Worm (Caenorhabditis elegans): ENCODE results near the gene str-253.

str-253 gene

ce11 chrV:2292240-2292639, 37.8 kb upstream of the str-253 start, which contains the start of gene nhr-115:
Gene nhr-115 (plus strand): TSS chrV:2292540.
- TF ChIP-seq saeg-2 (GFP tag; IDR thresholded peaks at IDR 0.05) (no peak), pqm-1 (tag; optimal IDR thresholded peaks at IDR 0.05) (peak; percentile 14), nhr-28 (tag; optimal IDR thresholded peaks at IDR 0.05) (peak; percentile 41), dmd-6 (GFP tag; IDR thresholded peaks at IDR 0.05) (peak; percentile 26; the same call in 1 of the 2 replicates)

ce11 chrV:2290329-2290728, 35.9 kb upstream of the str-253 start, which contains the start of gene nhr-225:
Gene nhr-225 (minus strand): TSS chrV:2290474.
- TF ChIP-seq nhr-28 (tag; optimal IDR thresholded peaks at IDR 0.05) (no peak), ZK337.2 (GFP tag; IDR thresholded peaks at IDR 0.05) (no peak), mdl-1 (tag; optimal IDR thresholded peaks at IDR 0.05) (no peak), madf-5 (GFP tag; IDR thresholded peaks at IDR 0.05) (no peak), zag-1 (tag; optimal IDR thresholded peaks at IDR 0.05) (no peak), dve-1 (tag; optimal IDR thresholded peaks at IDR 0.05; ENCODE audit: insufficient read depth) (peak; percentile 8)

- peak; percentile 51 for TF ChIP-seq nhr-28 (tag; optimal IDR thresholded peaks at IDR 0.05)
- no peak for TF ChIP-seq lim-7 (GFP tag; IDR thresholded peaks at IDR 0.05)
- TF ChIP-seq nhr-111 (GFP tag; optimal IDR thresholded peaks at IDR 0.05): no peak
- no peak for TF ChIP-seq hif-1 (tag; optimal IDR thresholded peaks at IDR 0.05)
- TF ChIP-seq cey-2 (tag; optimal IDR thresholded peaks at IDR 0.05; ENCODE audit: borderline replicate concordance, insufficient read depth): no peak
- peak; percentile 75 for TF ChIP-seq aha-1 (tag)
- TF ChIP-seq ztf-7 (tag; optimal IDR thresholded peaks at IDR 0.05): no peak
- TF ChIP-seq dpl-1 (GFP tag; optimal IDR thresholded peaks at IDR 0.05): no peak
- TF ChIP-seq hlh-30 (tag; optimal IDR thresholded peaks at IDR 0.05; ENCODE audit: insufficient read depth): peak; percentile 12
- no peak for TF ChIP-seq R02D3.7 (tag; optimal IDR thresholded peaks at IDR 0.05)
- TF ChIP-seq T26A8.4 (GFP tag; IDR thresholded peaks at IDR 0.05): no peak
- peak; percentile 31 for TF ChIP-seq dve-1 (tag; optimal IDR thresholded peaks at IDR 0.05; ENCODE audit: insufficient read depth)
- TF ChIP-seq dmd-9 (GFP tag; IDR thresholded peaks at IDR 0.05): no peak
- TF ChIP-seq unc-130 (GFP tag; optimal IDR thresholded peaks at IDR 0.05): no peak
- TF ChIP-seq zfp-2 (tag; optimal IDR thresholded peaks at IDR 0.05): no peak
- no peak for TF ChIP-seq F49E8.2 (tag; optimal IDR thresholded peaks at IDR 0.05; ENCODE audit: borderline replicate concordance)
- TF ChIP-seq T20F7.1 (GFP tag; optimal IDR thresholded peaks at IDR 0.05): peak; percentile 33
These were observed 30.7 kb upstream of the str-253 start, which contains the start of gene nhr-227 for ce11 chrV:2285107-2285506. Gene nhr-227 (plus strand): TSS chrV:2285432.

ce11 chrV:2281499-2281898, 27.1 kb upstream of the str-253 start, which contains the start of gene nhr-228:
Gene nhr-228 (plus strand): TSS chrV:2281759.
- TF ChIP-seq hif-1 (tag; optimal IDR thresholded peaks at IDR 0.05) (peak in 1 of 2 experiments; percentile 12), rbr-2 (tag; optimal IDR thresholded peaks at IDR 0.05) (no peak), mep-1 (tag; optimal IDR thresholded peaks at IDR 0.05) (peak; percentile 62), nhr-76 (tag; optimal IDR thresholded peaks at IDR 0.05) (no peak), attf-4 (tag; optimal IDR thresholded peaks at IDR 0.05) (no peak), nhr-6 (tag; optimal IDR thresholded peaks at IDR 0.05) (peak; percentile 21), dve-1 (tag; optimal IDR thresholded peaks at IDR 0.05; ENCODE audit: insufficient read depth) (peak; percentile 55), pqm-1 (tag; optimal IDR thresholded peaks at IDR 0.05) (peak; percentile 57), aha-1 (tag) (peak; percentile 90), skn-1 (tag; optimal IDR thresholded peaks at IDR 0.05) (no peak), mes-2 (tag; optimal IDR thresholded peaks at IDR 0.05; ENCODE audit: poor library complexity, severe bottlenecking) (peak; percentile 68), pha-4 (GFP tag; IDR thresholded peaks at IDR 0.05) (no peak), pha-4 (tag; optimal IDR thresholded peaks at IDR 0.05) (no peak), hmg-1.1 (GFP tag; IDR thresholded peaks at IDR 0.05) (0 out of 2 replicates have a peak, but pooled peaks have one; percentile 28), saeg-2 (GFP tag; IDR thresholded peaks at IDR 0.05) (no peak), mdl-1 (tag; optimal IDR thresholded peaks at IDR 0.05) (peak in 1 of 2 experiments; percentile 58), nhr-25 (tag; optimal IDR thresholded peaks at IDR 0.05; ENCODE audit: borderline replicate concordance, insufficient read depth) (no peak), daf-16 (GFP tag; optimal IDR thresholded peaks at IDR 0.05) (no peak), daf-16 (tag; optimal IDR thresholded peaks at IDR 0.05) (peak; percentile 49), nhr-28 (tag; optimal IDR thresholded peaks at IDR 0.05) (peak; percentile 81), ceh-20 (GFP tag; IDR thresholded peaks at IDR 0.05) (no peak), hlh-30 (tag; optimal IDR thresholded peaks at IDR 0.05; ENCODE audit: insufficient read depth) (peak; percentile 47), nhr-11 (tag; optimal IDR thresholded peaks at IDR 0.05) (no peak), lsy-2 (tag; optimal IDR thresholded peaks at IDR 0.05) (peak in 1 of 2 experiments; percentile 54)
